Worm (Caenorhabditis elegans): Measurements from ENCODE around the gene tag-267.
A peak's percentile ranks its signal among the peaks of the same experiment; 100 is the strongest.

Gene tag-267

ce11 chrIII:600316-600932 is 40.2 kb upstream of the tag-267 start, which contains the start of gene lec-6 (continued):
- peak; percentile 6 for TF ChIP-seq lin-13 (GFP tag; optimal IDR thresholded peaks at IDR 0.05)
- TF ChIP-seq nhr-28 (tag; optimal IDR thresholded peaks at IDR 0.05), result peak; percentile 73
- no peak for TF ChIP-seq F10B5.3 (tag; optimal IDR thresholded peaks at IDR 0.05)
- TF ChIP-seq mdt-29 (GFP tag; IDR thresholded peaks at IDR 0.05), result no peak
- TF ChIP-seq lsy-2 (tag; optimal IDR thresholded peaks at IDR 0.05), result peak in 1 of 2 experiments; percentile 56
- no peak for TF ChIP-seq arid-1 (GFP tag; conservative IDR thresholded peaks at IDR 0.05)
- no peak for TF ChIP-seq skn-1 (tag; optimal IDR thresholded peaks at IDR 0.05)
- no peak for TF ChIP-seq duxl-1 (tag; optimal IDR thresholded peaks at IDR 0.05; ENCODE audit: poor library complexity)
- no peak for TF ChIP-seq attf-4 (tag; optimal IDR thresholded peaks at IDR 0.05)
- TF ChIP-seq hmg-1.1 (GFP tag; IDR thresholded peaks at IDR 0.05), result no peak
- TF ChIP-seq hif-1 (tag; optimal IDR thresholded peaks at IDR 0.05), result no peak
- TF ChIP-seq ama-1 (optimal IDR thresholded peaks at IDR 0.05), result peak; percentile 66
- TF ChIP-seq nhr-10 (tag; optimal IDR thresholded peaks at IDR 0.05), result peak; percentile 12
- peak; percentile 91 for TF ChIP-seq hlh-11 (tag; optimal IDR thresholded peaks at IDR 0.05)
- TF ChIP-seq lin-15B (tag; optimal IDR thresholded peaks at IDR 0.05), result no peak
- TF ChIP-seq fos-1 (tag; optimal IDR thresholded peaks at IDR 0.05), result peak; percentile 69
- TF ChIP-seq unc-62 (GFP tag; optimal IDR thresholded peaks at IDR 0.05 in 1 of 2), result peak; percentile 74 to 78
- TF ChIP-seq unc-62 (tag; optimal IDR thresholded peaks at IDR 0.05), result no peak
- no peak for TF ChIP-seq fkh-10 (GFP tag; optimal IDR thresholded peaks at IDR 0.05)
- no peak for TF ChIP-seq madf-9 (GFP tag; conservative IDR thresholded peaks at IDR 0.05)
- TF ChIP-seq rbr-2 (tag; optimal IDR thresholded peaks at IDR 0.05), result no peak
- TF ChIP-seq ceh-82 (tag; optimal IDR thresholded peaks at IDR 0.05), result no peak
- no peak for TF ChIP-seq spr-3 (GFP tag; optimal IDR thresholded peaks at IDR 0.05)
- TF ChIP-seq spr-1 (tag; optimal IDR thresholded peaks at IDR 0.05), result no peak
- no peak for TF ChIP-seq F26F4.8 (GFP tag; conservative IDR thresholded peaks at IDR 0.05)
- no peak for TF ChIP-seq ces-1 (GFP tag; optimal IDR thresholded peaks at IDR 0.05)
- peak; percentile 22 for TF ChIP-seq jun-1 (tag; optimal IDR thresholded peaks at IDR 0.05)
- no peak for TF ChIP-seq nhr-41 (GFP tag; IDR thresholded peaks at IDR 0.05)
- 0 out of 2 replicates have a peak, but pooled peaks have one; percentile 12 for TF ChIP-seq saeg-2 (GFP tag; IDR thresholded peaks at IDR 0.05)
- peak; percentile 84 for TF ChIP-seq lin-1 (GFP tag; IDR thresholded peaks at IDR 0.05)
- TF ChIP-seq nhr-42 (GFP tag; IDR thresholded peaks at IDR 0.05), result no peak
- no peak for TF ChIP-seq F49E8.2 (tag; optimal IDR thresholded peaks at IDR 0.05; ENCODE audit: borderline replicate concordance)
- peak; percentile 90 for TF ChIP-seq nhr-48 (tag; optimal IDR thresholded peaks at IDR 0.05)
- TF ChIP-seq set-16 (GFP tag; IDR thresholded peaks at IDR 0.05), result 0 out of 2 replicates have a peak, but pooled peaks have one; percentile 0
- TF ChIP-seq pqm-1 (tag; optimal IDR thresholded peaks at IDR 0.05), result peak; percentile 77
- no peak; the same call in 1 of the 2 replicates for TF ChIP-seq T26A8.4 (GFP tag; IDR thresholded peaks at IDR 0.05)
- TF ChIP-seq daf-16 (GFP tag; optimal IDR thresholded peaks at IDR 0.05), result peak in 1 of 2 experiments; percentile 96
- peak; percentile 100 for TF ChIP-seq daf-16 (tag; optimal IDR thresholded peaks at IDR 0.05)
- TF ChIP-seq mes-2 (tag; optimal IDR thresholded peaks at IDR 0.05; ENCODE audit: poor library complexity, severe bottlenecking), result peak; percentile 54
- TF ChIP-seq ztf-11 (tag; optimal IDR thresholded peaks at IDR 0.05), result no peak
- TF ChIP-seq tra-1 (GFP tag; IDR thresholded peaks at IDR 0.05), result peak; percentile 75

ce11 chrIII:605415-606054 is 35.1 kb upstream of the tag-267 start, which contains the start of the genes Y55B1AR.4 and ttr-7:
Gene Y55B1AR.4, minus strand, starts transcription at chrIII:605515.
Gene ttr-7, plus strand, starts transcription at chrIII:606004.
- no peak for TF ChIP-seq nhr-42 (GFP tag; IDR thresholded peaks at IDR 0.05)
- TF ChIP-seq T20F7.1 (GFP tag; optimal IDR thresholded peaks at IDR 0.05), result no peak
- TF ChIP-seq ctbp-1 (GFP tag; IDR thresholded peaks at IDR 0.05), result no peak
- no peak for TF ChIP-seq mxl-2 (GFP tag; conservative IDR thresholded peaks at IDR 0.05)
- no peak for TF ChIP-seq Y75B8A.6 (GFP tag; IDR thresholded peaks at IDR 0.05)
- no peak for TF ChIP-seq hlh-30 (tag; optimal IDR thresholded peaks at IDR 0.05; ENCODE audit: insufficient read depth)
- no peak for TF ChIP-seq unc-62 (GFP tag; optimal IDR thresholded peaks at IDR 0.05 in 1 of 2)
- TF ChIP-seq unc-62 (tag; optimal IDR thresholded peaks at IDR 0.05), result no peak
- TF ChIP-seq dve-1 (tag; optimal IDR thresholded peaks at IDR 0.05; ENCODE audit: insufficient read depth), result no peak
- TF ChIP-seq pqm-1 (tag; optimal IDR thresholded peaks at IDR 0.05), result no peak
- no peak for TF ChIP-seq egl-43 (GFP tag; IDR thresholded peaks at IDR 0.05)
- TF ChIP-seq nhr-28 (tag; optimal IDR thresholded peaks at IDR 0.05), result no peak
- TF ChIP-seq mep-1 (tag; optimal IDR thresholded peaks at IDR 0.05), result no peak
- TF ChIP-seq nhr-76 (tag; optimal IDR thresholded peaks at IDR 0.05), result no peak
- no peak for TF ChIP-seq fos-1 (tag; optimal IDR thresholded peaks at IDR 0.05)
- TF ChIP-seq nhr-6 (tag; optimal IDR thresholded peaks at IDR 0.05), result no peak
